Fruit fly (Drosophila melanogaster) whole organism, embryonic: ENCODE data around the gene CG42488.

Experiments
- Aef1 ChIP-seq: fragments of 200-800 bp; sonication (Bioruptor generic); IDR thresholded peaks from 3 replicates; pipeline ENCODE4 v1.3.6; 2022; ENCODE audit warnings: missing biosample characterization, missing genetic modification characterization
- CG10209 ChIP-seq: fragments of 200-800 bp; sonication (Bioruptor generic); optimal IDR thresholded peaks from 3 replicates; lab custom pipeline; 2017; ENCODE audit warnings: missing biosample characterization, mild to moderate bottlenecking, missing genetic modification characterization, missing genetic modification reagents
- CG10267 ChIP-seq: fragments of 200-800 bp; sonication (Bioruptor generic); optimal IDR thresholded peaks from 2 replicates; lab custom pipeline; 2018; ENCODE audit warnings: missing biosample characterization, mild to moderate bottlenecking, missing genetic modification characterization, moderate library complexity
- CG10366 ChIP-seq: fragments of 200-800 bp; sonication (Bioruptor generic); IDR thresholded peaks from 2 replicates; pipeline ENCODE4 v1.3.6; 2022; ENCODE audit warnings: missing biosample characterization, missing genetic modification characterization
- CG10979 ChIP-seq: fragments of 200-800 bp; sonication (Bioruptor generic); optimal IDR thresholded peaks from 2 replicates; lab custom pipeline; 2018; ENCODE audit warnings: missing biosample characterization, mild to moderate bottlenecking, missing genetic modification characterization, moderate library complexity
- CG11695 ChIP-seq: fragments of 200-800 bp; sonication (Bioruptor generic); IDR thresholded peaks from 3 replicates; pipeline ENCODE4 v1.3.6; 2022; ENCODE audit warnings: missing biosample characterization, missing genetic modification characterization
- CG15073 ChIP-seq: fragments of 200-800 bp; sonication (Bioruptor generic); optimal IDR thresholded peaks from 2 replicates; lab custom pipeline; 2016; ENCODE audit warnings: missing biosample characterization, missing genetic modification characterization
- CG1603 ChIP-seq: fragments of 200-800 bp; sonication (Bioruptor generic); optimal IDR thresholded peaks from 2 replicates; lab custom pipeline; 2019; ENCODE audit warnings: missing biosample characterization, mild to moderate bottlenecking, missing genetic modification characterization, moderate library complexity
- CG16815 ChIP-seq: fragments of 200-800 bp; sonication (Bioruptor generic); optimal IDR thresholded peaks from 3 replicates; lab custom pipeline; 2017; ENCODE audit warnings: missing biosample characterization, mild to moderate bottlenecking, missing genetic modification characterization
- CG18599 ChIP-seq: fragments of 200-800 bp; sonication (Bioruptor generic); optimal IDR thresholded peaks from 3 replicates; lab custom pipeline; 2017; ENCODE audit warnings: missing biosample characterization, missing genetic modification characterization, mild to moderate bottlenecking, moderate library complexity, missing genetic modification reagents
- CG30403 ChIP-seq: fragments of 200-800 bp; sonication (Bioruptor generic); optimal IDR thresholded peaks from 3 replicates; lab custom pipeline; 2016; ENCODE audit warnings: missing biosample characterization, missing genetic modification characterization
- CG31388 ChIP-seq: fragments of 200-800 bp; sonication (Bioruptor generic); optimal IDR thresholded peaks from 2 replicates; lab custom pipeline; 2016; ENCODE audit warnings: missing biosample characterization, missing genetic modification characterization
- CG3163 ChIP-seq: fragments of 200-800 bp; sonication (Bioruptor generic); optimal IDR thresholded peaks from 3 replicates; lab custom pipeline; 2016; ENCODE audit warnings: missing biosample characterization, missing genetic modification characterization
- CG4360 ChIP-seq: fragments of 200-800 bp; sonication (Bioruptor generic); IDR thresholded peaks from 2 replicates; pipeline ENCODE4 v1.3.6; 2022; ENCODE audit warnings: missing biosample characterization, missing genetic modification characterization
- CG4820 ChIP-seq: fragments of 200-800 bp; sonication (Bioruptor generic); optimal IDR thresholded peaks from 3 replicates; lab custom pipeline; 2016; ENCODE audit warnings: missing biosample characterization, missing genetic modification characterization
- CG6254 ChIP-seq: fragments of 200-800 bp; sonication (Bioruptor generic); optimal IDR thresholded peaks from 3 replicates; lab custom pipeline; 2017; ENCODE audit warnings: mild to moderate bottlenecking, missing biosample characterization, missing genetic modification reagents, missing genetic modification characterization
- CG6683 ChIP-seq: fragments of 200-800 bp; sonication (Bioruptor generic); optimal IDR thresholded peaks from 2 replicates; lab custom pipeline; 2017; ENCODE audit warnings: missing biosample characterization, mild to moderate bottlenecking, missing genetic modification characterization, missing genetic modification reagents
- CG7357 ChIP-seq: fragments of 200-800 bp; sonication (Bioruptor generic); IDR thresholded peaks from 3 replicates; pipeline ENCODE4 v1.3.6; 2022; ENCODE audit warnings: missing biosample characterization, missing genetic modification characterization
- CG7556 ChIP-seq: fragments of 200-800 bp; sonication (Bioruptor generic); optimal IDR thresholded peaks from 2 replicates; lab custom pipeline; 2017; ENCODE audit warnings: missing biosample characterization, mild to moderate bottlenecking, missing genetic modification characterization
- CG7786 ChIP-seq: fragments of 200-800 bp; sonication (Bioruptor generic); optimal IDR thresholded peaks from 2 replicates; lab custom pipeline; 2016; ENCODE audit warnings: missing biosample characterization, missing genetic modification characterization
- CG8388 ChIP-seq: fragments of 200-800 bp; sonication (Bioruptor generic); optimal IDR thresholded peaks from 2 replicates; lab custom pipeline; 2019; ENCODE audit warnings: missing biosample characterization, mild to moderate bottlenecking, missing genetic modification characterization, moderate library complexity
- CG9797 ChIP-seq: fragments of 200-800 bp; sonication (Bioruptor generic); optimal IDR thresholded peaks from 3 replicates; lab custom pipeline; 2018; ENCODE audit warnings: missing biosample characterization, mild to moderate bottlenecking, missing genetic modification characterization
- D ChIP-seq, 2 experiments: fragments of 200-800 bp in 1 of 2; fragments of >200 bp in 1 of 2; sonication (Bioruptor generic) in 1 of 2; optimal IDR thresholded peaks; 2 replicates in 1 of 2; 3 replicates in 1 of 2; lab custom pipeline; 2017; ENCODE audit warnings: mild to moderate bottlenecking in 1 of 2, missing biosample characterization in 1 of 2, missing genetic modification characterization in 1 of 2, missing genetic modification reagents in 1 of 2
- Dfd ChIP-seq, 2 experiments: fragments of >200 bp; optimal IDR thresholded peaks; 2 replicates each; lab custom pipeline; 2017; ENCODE audit warnings: missing biosample characterization in 2 of 2, missing genetic modification characterization in 2 of 2
- GATAe ChIP-seq: fragments of 200-800 bp; sonication (Bioruptor generic); conservative IDR thresholded peaks from 2 replicates; pipeline ENCODE4 v1.3.6; 2022; ENCODE audit warnings: missing biosample characterization, missing genetic modification characterization
- HLH54F ChIP-seq: fragments of 200-800 bp; sonication (Bioruptor generic); optimal IDR thresholded peaks from 3 replicates; lab custom pipeline; 2016; ENCODE audit warnings: missing biosample characterization, missing genetic modification characterization
- Med ChIP-seq: fragments of 200-800 bp; sonication (Bioruptor generic); peaks from one replicate; lab custom pipeline; 2016; ENCODE audit warnings: missing biosample characterization, missing genetic modification characterization, mild to moderate bottlenecking, inconsistent platforms, moderate library complexity
- Neu2 ChIP-seq: fragments of 200-800 bp; sonication (Bioruptor generic); optimal IDR thresholded peaks from 3 replicates; lab custom pipeline; 2016; ENCODE audit warnings: missing biosample characterization, missing genetic modification characterization, borderline replicate concordance
- Sry-δ ChIP-seq: fragments of 200-800 bp; sonication (Bioruptor generic); optimal IDR thresholded peaks from 2 replicates; lab custom pipeline; 2016; ENCODE audit warnings: missing biosample characterization, missing genetic modification characterization
- Xrp1 ChIP-seq: fragments of 200-800 bp; sonication (Bioruptor generic); IDR thresholded peaks from 2 replicates; pipeline ENCODE4 v1.3.6; 2022; ENCODE audit warnings: missing biosample characterization, missing genetic modification characterization
- btn ChIP-seq: fragments of 200-800 bp; sonication (Bioruptor generic); optimal IDR thresholded peaks from 2 replicates; lab custom pipeline; 2016; ENCODE audit warnings: missing biosample characterization, missing genetic modification characterization
- chm ChIP-seq: fragments of 200-800 bp; sonication (Bioruptor generic); IDR thresholded peaks from 2 replicates; pipeline ENCODE4 v1.3.6; 2022; ENCODE audit warnings: missing biosample characterization, missing genetic modification characterization
- disco-r ChIP-seq: fragments of 200-800 bp; sonication (Bioruptor generic); optimal IDR thresholded peaks from 2 replicates; lab custom pipeline; 2016; ENCODE audit warnings: missing biosample characterization, missing genetic modification characterization
- dm ChIP-seq: fragments of 200-800 bp; sonication (Bioruptor generic); optimal IDR thresholded peaks from 3 replicates; lab custom pipeline; 2016; ENCODE audit warnings: missing biosample characterization, missing genetic modification characterization
- dysf ChIP-seq: fragments of 200-800 bp; sonication (Bioruptor generic); IDR thresholded peaks from 3 replicates; pipeline ENCODE4 v1.3.6; 2022; ENCODE audit warnings: missing biosample characterization, missing genetic modification characterization
- ewg ChIP-seq: fragments of 200-800 bp; sonication (Bioruptor generic); optimal IDR thresholded peaks from 3 replicates; lab custom pipeline; 2017; ENCODE audit warnings: mild to moderate bottlenecking, missing biosample characterization, missing genetic modification reagents, missing genetic modification characterization
- h ChIP-seq: fragments of >200 bp; optimal IDR thresholded peaks from 2 replicates; lab custom pipeline; 2017
- hbn ChIP-seq: fragments of 200-800 bp; sonication (Bioruptor generic); IDR thresholded peaks from 2 replicates; pipeline ENCODE4 v1.3.6; 2022; ENCODE audit warnings: missing biosample characterization, missing genetic modification characterization; ENCODE audit not compliant: partially characterized antibody
- kay ChIP-seq: fragments of 200-800 bp; sonication (Bioruptor generic); optimal IDR thresholded peaks from 2 replicates; lab custom pipeline; 2016; ENCODE audit warnings: missing biosample characterization, missing genetic modification characterization
- mam ChIP-seq: fragments of 200-800 bp; sonication (Bioruptor generic); optimal IDR thresholded peaks from 3 replicates; lab custom pipeline; 2016; ENCODE audit warnings: missing biosample characterization, missing genetic modification characterization
- nmo ChIP-seq: fragments of 200-800 bp; sonication (Bioruptor generic); optimal IDR thresholded peaks from 2 replicates; lab custom pipeline; 2018; ENCODE audit warnings: missing biosample characterization, mild to moderate bottlenecking, missing genetic modification characterization, moderate library complexity
- nom ChIP-seq: fragments of 200-800 bp; sonication (Bioruptor generic); optimal IDR thresholded peaks from 2 replicates; lab custom pipeline; 2017; ENCODE audit warnings: missing biosample characterization, missing genetic modification characterization, mild to moderate bottlenecking, moderate library complexity, missing genetic modification reagents
- pum ChIP-seq: fragments of 200-800 bp; sonication (Bioruptor generic); optimal IDR thresholded peaks from 2 replicates; lab custom pipeline; 2016; ENCODE audit warnings: missing biosample characterization, missing genetic modification characterization
- sens-2 ChIP-seq: fragments of 200-800 bp; sonication (Bioruptor generic); IDR thresholded peaks from 2 replicates; pipeline ENCODE4 v1.3.6; 2022; ENCODE audit warnings: missing biosample characterization, missing genetic modification characterization
- twi ChIP-seq: fragments of 200-800 bp; optimal IDR thresholded peaks from 2 replicates; lab custom pipeline; 2019; ENCODE audit warnings: missing biosample characterization, mild to moderate bottlenecking, missing genetic modification characterization, moderate library complexity
- unc-4 ChIP-seq: fragments of 200-800 bp; sonication (Bioruptor generic); IDR thresholded peaks from 2 replicates; pipeline ENCODE4 v1.3.6; 2022; ENCODE audit warnings: missing biosample characterization, missing genetic modification characterization; ENCODE audit not compliant: partially characterized antibody
- usp ChIP-seq: fragments of >200 bp; optimal IDR thresholded peaks from 2 replicates; lab custom pipeline; 2017; ENCODE audit warnings: missing biosample characterization, missing genetic modification characterization
- wdn ChIP-seq: fragments of 200-800 bp; sonication (Bioruptor generic); IDR thresholded peaks from 2 replicates; pipeline ENCODE4 v1.3.6; 2022; ENCODE audit warnings: missing biosample characterization, missing genetic modification characterization
- z ChIP-seq: fragments of 200-800 bp; sonication (Bioruptor generic); IDR thresholded peaks from 3 replicates; pipeline ENCODE4 v1.3.6; 2022; ENCODE audit warnings: missing biosample characterization, missing genetic modification characterization

Gene CG42488

dm6 chr3R:25445546-25446400, 37.1 kb upstream of the CG42488 start (continued):
- TF ChIP-seq CG16815 (GFP tag; lab: Kevin White, UChicago) (peak; percentile 83), dm (GFP tag; lab: Kevin White, UChicago) (peak; percentile 6), CG3163 (GFP tag; lab: Kevin White, UChicago) (no peak), nmo (GFP tag; lab: Kevin White, UChicago) (peak; percentile 87), Xrp1 (GFP tag; lab: Robert Waterston, UW) (peak; percentile 90), GATAe (GFP tag; lab: Robert Waterston, UW) (no peak), CG6254 (peak; percentile 54), btn (GFP tag; lab: Kevin White, UChicago) (peak; percentile 34), CG4360 (GFP tag; lab: Robert Waterston, UW) (no peak), Neu2 (no peak), hbn (GFP tag; lab: Robert Waterston, UW) (no peak), wdn (no peak), CG7357 (peak; percentile 39; the same call in 1 of the 3 replicates), CG11695 (GFP tag; lab: Robert Waterston, UW) (peak; percentile 71), sens-2 (GFP tag; lab: Robert Waterston, UW) (peak; percentile 62; the same call in 1 of the 2 replicates), dysf (GFP tag; lab: Robert Waterston, UW) (peak; percentile 69; the same call in 2 of the 3 replicates), CG7786 (GFP tag; lab: Kevin White, UChicago) (peak; percentile 9), CG9797 (GFP tag; lab: Kevin White, UChicago) (no peak), CG31388 (GFP tag; lab: Kevin White, UChicago) (no peak), CG30403 (GFP tag; lab: Kevin White, UChicago) (peak; percentile 59), Sry-δ (GFP tag; lab: Kevin White, UChicago) (peak; percentile 30), CG10267 (tag; lab: Kevin White, UChicago) (peak; percentile 55), pum (GFP tag; lab: Kevin White, UChicago) (peak; percentile 31), CG1603 (tag; lab: Kevin White, UChicago) (peak; percentile 79), CG4820 (GFP tag; lab: Kevin White, UChicago) (peak; percentile 68), z (GFP tag; lab: Robert Waterston, UW) (no peak), CG10979 (tag; lab: Kevin White, UChicago) (peak; percentile 88), CG10366 (GFP tag; lab: Robert Waterston, UW) (peak; percentile 43; the same call in 1 of the 2 replicates), nom (peak; percentile 69), CG10209 (GFP tag; lab: Kevin White, UChicago) (peak; percentile 63), HLH54F (GFP tag; lab: Kevin White, UChicago) (peak; percentile 4), kay (peak; percentile 87), CG6683 (GFP tag; lab: Kevin White, UChicago) (no peak), ewg (GFP tag; lab: Kevin White, UChicago) (peak; percentile 68), mam (GFP tag; lab: Kevin White, UChicago) (peak; percentile 51), CG7556 (GFP tag; lab: Kevin White, UChicago) (peak; percentile 69), unc-4 (no peak), usp (GFP tag; lab: Kevin White, UChicago) (no peak), CG15073 (GFP tag; lab: Kevin White, UChicago) (peak; percentile 40), Dfd (GFP tag; optimal IDR thresholded peaks at IDR 0.05; lab: Kevin White, UChicago) (no peak), disco-r (GFP tag; lab: Kevin White, UChicago) (peak; percentile 16), CG8388 (GFP tag; lab: Kevin White, UChicago) (peak; percentile 81), twi (tag; lab: Kevin White, UChicago) (peak; percentile 3), h (lab: Kevin White, UChicago) (no peak), CG18599 (GFP tag; lab: Kevin White, UChicago) (peak; percentile 28), Med (GFP tag; lab: Kevin White, UChicago) (peak; percentile 62), D (optimal IDR thresholded peaks at IDR 0.05; lab: Kevin White, UChicago) (no peak), D (GFP tag; optimal IDR thresholded peaks at IDR 0.05; lab: Kevin White, UChicago) (peak; percentile 60), Aef1 (GFP tag; lab: Robert Waterston, UW) (no peak), chm (GFP tag; lab: Robert Waterston, UW) (peak; percentile 69; the same call in 1 of the 2 replicates)
